Fruit fly (Drosophila melanogaster) whole organism, embryonic: Measurements from ENCODE around the gene SLC5A11.
A peak's percentile ranks its signal among the peaks of the same experiment; 100 is the strongest.

Source experiments
- Asciz ChIP-seq: fragments of 200-800 bp; sonication (Bioruptor generic); optimal IDR thresholded peaks from 2 replicates; lab custom pipeline; 2017; ENCODE audit warnings: missing biosample characterization, mild to moderate bottlenecking, missing genetic modification characterization, missing genetic modification reagents
- Atf-2 ChIP-seq: fragments of 200-800 bp; sonication (Bioruptor generic); optimal IDR thresholded peaks from 2 replicates; lab custom pipeline; 2016; ENCODE audit warnings: missing biosample characterization, missing genetic modification characterization
- Atf6 ChIP-seq: fragments of 200-800 bp; sonication (Bioruptor generic); IDR thresholded peaks from 2 replicates; pipeline ENCODE4 v1.3.6; 2022; ENCODE audit warnings: missing biosample characterization, missing genetic modification characterization
- Bdp1 ChIP-seq: fragments of 200-800 bp; sonication (Bioruptor generic); optimal IDR thresholded peaks from 3 replicates; lab custom pipeline; 2016; ENCODE audit warnings: missing biosample characterization, missing genetic modification characterization
- CG10147 ChIP-seq: fragments of 200-800 bp; sonication (Bioruptor generic); optimal IDR thresholded peaks from 2 replicates; lab custom pipeline; 2019; ENCODE audit warnings: missing biosample characterization, mild to moderate bottlenecking, missing genetic modification characterization, moderate library complexity
- CG10366 ChIP-seq: fragments of 200-800 bp; sonication (Bioruptor generic); IDR thresholded peaks from 2 replicates; pipeline ENCODE4 v1.3.6; 2022; ENCODE audit warnings: missing biosample characterization, missing genetic modification characterization
- CG10431 ChIP-seq: fragments of 200-800 bp; sonication (Bioruptor generic); optimal IDR thresholded peaks from 3 replicates; lab custom pipeline; 2018; ENCODE audit warnings: missing biosample characterization, mild to moderate bottlenecking, missing genetic modification characterization
- CG12155 ChIP-seq: fragments of 200-800 bp; sonication (Bioruptor generic); optimal IDR thresholded peaks from 3 replicates; lab custom pipeline; 2016; ENCODE audit warnings: missing biosample characterization, missing genetic modification characterization
- CG13287 ChIP-seq: fragments of 200-800 bp; sonication (Bioruptor generic); IDR thresholded peaks from 2 replicates; pipeline ENCODE4 v1.3.6; 2022; ENCODE audit warnings: missing biosample characterization, missing genetic modification characterization; ENCODE audit not compliant: partially characterized antibody
- CG16815 ChIP-seq: fragments of 200-800 bp; sonication (Bioruptor generic); optimal IDR thresholded peaks from 3 replicates; lab custom pipeline; 2017; ENCODE audit warnings: missing biosample characterization, mild to moderate bottlenecking, missing genetic modification characterization
- CG18262 ChIP-seq: fragments of 200-800 bp; optimal IDR thresholded peaks from 3 replicates; lab custom pipeline; 2019; ENCODE audit warnings: missing biosample characterization, mild to moderate bottlenecking, missing genetic modification characterization, moderate library complexity
- CG18476 ChIP-seq: fragments of 200-800 bp; sonication (Bioruptor generic); optimal IDR thresholded peaks from 2 replicates; lab custom pipeline; 2016; ENCODE audit warnings: missing biosample characterization, mild to moderate bottlenecking, missing genetic modification characterization
- CG2116 ChIP-seq: fragments of 200-800 bp; sonication (Bioruptor generic); optimal IDR thresholded peaks from 3 replicates; lab custom pipeline; 2018; ENCODE audit warnings: missing biosample characterization, mild to moderate bottlenecking, missing genetic modification characterization
- CG31365 ChIP-seq: fragments of 200-800 bp; sonication (Bioruptor generic); optimal IDR thresholded peaks from 2 replicates; lab custom pipeline; 2018; ENCODE audit warnings: missing biosample characterization, mild to moderate bottlenecking, missing genetic modification characterization
- CG32767 ChIP-seq: fragments of 200-800 bp; sonication (Bioruptor generic); IDR thresholded peaks from 2 replicates; pipeline ENCODE4 v1.3.6; 2022; ENCODE audit warnings: missing biosample characterization, missing genetic modification characterization
- CG4282 ChIP-seq: fragments of 200-800 bp; sonication (Bioruptor generic); optimal IDR thresholded peaks from 2 replicates; lab custom pipeline; 2016; ENCODE audit warnings: missing biosample characterization, missing genetic modification characterization
- CG4360 ChIP-seq: fragments of 200-800 bp; sonication (Bioruptor generic); IDR thresholded peaks from 2 replicates; pipeline ENCODE4 v1.3.6; 2022; ENCODE audit warnings: missing biosample characterization, missing genetic modification characterization
- CG4617 ChIP-seq: fragments of 200-800 bp; sonication (Bioruptor generic); optimal IDR thresholded peaks from 3 replicates; lab custom pipeline; 2016; ENCODE audit warnings: missing biosample characterization, missing genetic modification characterization, borderline replicate concordance
- CG5953 ChIP-seq: fragments of 200-800 bp; sonication (Bioruptor generic); IDR thresholded peaks from 2 replicates; pipeline ENCODE4 v1.3.6; 2022; ENCODE audit warnings: missing biosample characterization, missing genetic modification characterization
- CG7372 ChIP-seq: fragments of 200-800 bp; sonication (Bioruptor generic); IDR thresholded peaks from 2 replicates; pipeline ENCODE4 v1.3.6; 2022; ENCODE audit warnings: missing biosample characterization, missing genetic modification characterization
- CG8944 ChIP-seq: fragments of 200-800 bp; sonication (Bioruptor generic); optimal IDR thresholded peaks from 3 replicates; lab custom pipeline; 2016; ENCODE audit warnings: missing biosample characterization, missing genetic modification characterization
- CG9215 ChIP-seq: fragments of 200-800 bp; sonication (Bioruptor generic); IDR thresholded peaks from 2 replicates; pipeline ENCODE4 v1.3.6; 2022; ENCODE audit warnings: missing biosample characterization, missing genetic modification characterization
- D19A ChIP-seq: fragments of 200-800 bp; optimal IDR thresholded peaks from 3 replicates; lab custom pipeline; 2019; ENCODE audit warnings: missing biosample characterization, mild to moderate bottlenecking, missing genetic modification characterization, moderate library complexity
- Dbx ChIP-seq: fragments of 200-800 bp; sonication (Bioruptor generic); IDR thresholded peaks from 3 replicates; pipeline ENCODE4 v1.3.6; 2022; ENCODE audit warnings: missing biosample characterization, missing genetic modification characterization
- Dp ChIP-seq: fragments of 200-800 bp; sonication (Bioruptor generic); optimal IDR thresholded peaks from 2 replicates; lab custom pipeline; 2018; ENCODE audit warnings: missing biosample characterization, mild to moderate bottlenecking, missing genetic modification characterization, moderate library complexity
- Dref ChIP-seq: fragments of 200-800 bp; sonication (Bioruptor generic); IDR thresholded peaks from 2 replicates; pipeline ENCODE4 v1.3.6; 2022; ENCODE audit warnings: missing biosample characterization, missing genetic modification characterization
- Gsc ChIP-seq: fragments of 200-800 bp; sonication (Bioruptor generic); IDR thresholded peaks from 2 replicates; pipeline ENCODE4 v1.3.6; 2022; ENCODE audit warnings: missing biosample characterization, missing genetic modification characterization
- Hr3 ChIP-seq: fragments of 200-800 bp; sonication (Bioruptor generic); optimal IDR thresholded peaks from 3 replicates; lab custom pipeline; 2016; ENCODE audit warnings: missing biosample characterization, missing genetic modification characterization
- MESR4 ChIP-seq: fragments of 200-800 bp; sonication (Bioruptor generic); optimal IDR thresholded peaks from 2 replicates; lab custom pipeline; 2018; ENCODE audit warnings: missing biosample characterization, mild to moderate bottlenecking, missing genetic modification characterization, moderate library complexity
- Optix ChIP-seq: fragments of 200-800 bp; sonication (Bioruptor generic); IDR thresholded peaks from 3 replicates; pipeline ENCODE4 v1.3.6; 2022; ENCODE audit warnings: missing biosample characterization, missing genetic modification characterization
- PHDP ChIP-seq: fragments of 200-800 bp; sonication (Bioruptor generic); optimal IDR thresholded peaks from 3 replicates; lab custom pipeline; 2018; ENCODE audit warnings: missing biosample characterization, mild to moderate bottlenecking, missing genetic modification characterization, moderate library complexity
- Scr ChIP-seq: fragments of 200-800 bp; sonication (Bioruptor generic); IDR thresholded peaks from 2 replicates; pipeline ENCODE4 v1.3.6; 2022; ENCODE audit warnings: missing biosample characterization, missing genetic modification characterization; ENCODE audit not compliant: partially characterized antibody
- ara ChIP-seq: fragments of 200-800 bp; sonication (Bioruptor generic); IDR thresholded peaks from 2 replicates; pipeline ENCODE4 v1.3.6; 2022; ENCODE audit warnings: missing biosample characterization, missing genetic modification characterization
- ato ChIP-seq: fragments of 200-800 bp; sonication (Bioruptor generic); IDR thresholded peaks from 2 replicates; pipeline ENCODE4 v1.3.6; 2022; ENCODE audit warnings: missing biosample characterization, missing genetic modification characterization; ENCODE audit not compliant: partially characterized antibody
- bbx ChIP-seq: fragments of 200-800 bp; sonication (Bioruptor generic); IDR thresholded peaks from 2 replicates; pipeline ENCODE4 v1.3.6; 2022; ENCODE audit warnings: missing biosample characterization, missing genetic modification characterization; ENCODE audit not compliant: partially characterized antibody
- bigmax ChIP-seq: fragments of 200-800 bp; sonication (Bioruptor generic); optimal IDR thresholded peaks from 2 replicates; lab custom pipeline; 2018; ENCODE audit warnings: missing biosample characterization, mild to moderate bottlenecking, missing genetic modification characterization
- en ChIP-seq: fragments of 200-800 bp; sonication (Bioruptor generic); optimal IDR thresholded peaks from 2 replicates; lab custom pipeline; 2016; ENCODE audit warnings: missing biosample characterization, missing genetic modification characterization
- exex ChIP-seq: fragments of 200-800 bp; sonication (Bioruptor generic); optimal IDR thresholded peaks from 4 replicates; lab custom pipeline; 2018; ENCODE audit warnings: missing biosample characterization, mild to moderate bottlenecking, missing genetic modification characterization, moderate library complexity
- grau ChIP-seq: fragments of 200-800 bp; optimal IDR thresholded peaks from 3 replicates; lab custom pipeline; 2019; ENCODE audit warnings: missing biosample characterization, mild to moderate bottlenecking, missing genetic modification characterization, moderate library complexity
- hbn ChIP-seq: fragments of 200-800 bp; sonication (Bioruptor generic); IDR thresholded peaks from 2 replicates; pipeline ENCODE4 v1.3.6; 2022; ENCODE audit warnings: missing biosample characterization, missing genetic modification characterization; ENCODE audit not compliant: partially characterized antibody
- her ChIP-seq: fragments of 200-800 bp; sonication (Bioruptor generic); optimal IDR thresholded peaks from 2 replicates; lab custom pipeline; 2016; ENCODE audit warnings: missing biosample characterization, missing genetic modification characterization
- nau ChIP-seq: fragments of 200-800 bp; sonication (Bioruptor generic); optimal IDR thresholded peaks from 3 replicates; lab custom pipeline; 2017; ENCODE audit warnings: missing biosample characterization, mild to moderate bottlenecking, missing genetic modification characterization, missing genetic modification reagents
- onecut ChIP-seq: fragments of 200-800 bp; sonication (Bioruptor generic); IDR thresholded peaks from 2 replicates; pipeline ENCODE4 v1.3.6; 2022; ENCODE audit warnings: missing biosample characterization, missing genetic modification characterization
- phol ChIP-seq: fragments of 200-800 bp; sonication (Bioruptor generic); optimal IDR thresholded peaks from 3 replicates; lab custom pipeline; 2018; ENCODE audit warnings: missing biosample characterization, mild to moderate bottlenecking, missing genetic modification characterization, moderate library complexity
- pum ChIP-seq: fragments of 200-800 bp; sonication (Bioruptor generic); optimal IDR thresholded peaks from 2 replicates; lab custom pipeline; 2016; ENCODE audit warnings: missing biosample characterization, missing genetic modification characterization
- pzg ChIP-seq: fragments of 200-800 bp; sonication (Bioruptor generic); optimal IDR thresholded peaks from 3 replicates; lab custom pipeline; 2018; ENCODE audit warnings: missing biosample characterization, mild to moderate bottlenecking, missing genetic modification characterization, moderate library complexity
- schlank ChIP-seq: fragments of 200-800 bp; sonication (Bioruptor generic); optimal IDR thresholded peaks from 2 replicates; lab custom pipeline; 2018; ENCODE audit warnings: missing biosample characterization, mild to moderate bottlenecking, missing genetic modification characterization
- sisA ChIP-seq: fragments of 200-800 bp; sonication (Bioruptor generic); IDR thresholded peaks from 2 replicates; pipeline ENCODE4 v1.3.6; 2022; ENCODE audit warnings: missing biosample characterization, missing genetic modification characterization
- ssp ChIP-seq: fragments of 200-800 bp; sonication (Bioruptor generic); IDR thresholded peaks from 2 replicates; pipeline ENCODE4 v1.3.6; 2022; ENCODE audit warnings: missing biosample characterization, missing genetic modification characterization
- tna ChIP-seq: fragments of 200-800 bp; sonication (Bioruptor generic); IDR thresholded peaks from 2 replicates; pipeline ENCODE4 v1.3.6; 2022; ENCODE audit warnings: missing biosample characterization, missing genetic modification characterization; ENCODE audit not compliant: partially characterized antibody
- zen2 ChIP-seq: fragments of 200-800 bp; sonication (Bioruptor generic); IDR thresholded peaks from 3 replicates; pipeline ENCODE4 v1.3.6; 2022; ENCODE audit warnings: missing biosample characterization, missing genetic modification characterization; ENCODE audit not compliant: partially characterized antibody

Gene SLC5A11

dm6 chr2L:8220393-8220934, 15.5 kb upstream of the SLC5A11 start, which contains the start of gene Snx6 (continued):
- TF ChIP-seq Hr3 (GFP tag; lab: Kevin White, UChicago) (no peak), ato (GFP tag; lab: Robert Waterston, UW) (0 out of 2 replicates have a peak, but pooled peaks have one; percentile 37), nau (GFP tag; lab: Kevin White, UChicago) (no peak), CG18262 (tag; lab: Kevin White, UChicago) (no peak), Optix (GFP tag; lab: Robert Waterston, UW) (no peak), Atf-2 (no peak), pzg (GFP tag; lab: Kevin White, UChicago) (peak; percentile 38), Dp (peak; percentile 90), pum (GFP tag; lab: Kevin White, UChicago) (no peak), CG10431 (GFP tag; lab: Kevin White, UChicago) (no peak), Dbx (GFP tag; lab: Robert Waterston, UW) (no peak), CG5953 (no peak), ara (GFP tag; lab: Robert Waterston, UW) (no peak), zen2 (GFP tag; lab: Robert Waterston, UW) (peak; percentile 59), tna (GFP tag; lab: Robert Waterston, UW) (0 out of 2 replicates have a peak, but pooled peaks have one; percentile 39), CG31365 (no peak), CG8944 (GFP tag; lab: Kevin White, UChicago) (no peak), PHDP (tag; lab: Kevin White, UChicago) (no peak), Scr (peak; percentile 68), Bdp1 (GFP tag; lab: Kevin White, UChicago) (no peak), onecut (GFP tag; lab: Robert Waterston, UW) (no peak), Atf6 (GFP tag; lab: Robert Waterston, UW) (no peak), phol (tag; lab: Kevin White, UChicago) (peak; percentile 46), bigmax (GFP tag; lab: Kevin White, UChicago) (no peak), MESR4 (GFP tag; lab: Kevin White, UChicago) (peak; percentile 50), exex (tag; lab: Kevin White, UChicago) (peak; percentile 80), Dref (GFP tag; lab: Robert Waterston, UW) (peak; percentile 86), CG10147 (GFP tag; lab: Kevin White, UChicago) (no peak), CG4282 (no peak), CG4617 (GFP tag; lab: Kevin White, UChicago) (peak; percentile 25), CG13287 (GFP tag; lab: Robert Waterston, UW) (peak; percentile 86), Gsc (GFP tag; lab: Robert Waterston, UW) (no peak), CG16815 (GFP tag; lab: Kevin White, UChicago) (no peak), CG7372 (GFP tag; lab: Robert Waterston, UW) (no peak), D19A (no peak), CG18476 (GFP tag; lab: Kevin White, UChicago) (no peak), CG9215 (GFP tag; lab: Robert Waterston, UW) (no peak), en (GFP tag; lab: Kevin White, UChicago) (no peak), Asciz (GFP tag; lab: Kevin White, UChicago) (no peak), bbx (GFP tag; lab: Robert Waterston, UW) (peak; percentile 70), ssp (GFP tag; lab: Robert Waterston, UW) (no peak), CG2116 (peak; percentile 44), grau (tag; lab: Kevin White, UChicago) (no peak), schlank (tag; lab: Kevin White, UChicago) (no peak), CG32767 (no peak), sisA (GFP tag; lab: Robert Waterston, UW) (no peak), CG12155 (GFP tag; lab: Kevin White, UChicago) (no peak), hbn (GFP tag; lab: Robert Waterston, UW) (peak; percentile 62), CG4360 (GFP tag; lab: Robert Waterston, UW) (no peak), CG10366 (GFP tag; lab: Robert Waterston, UW) (no peak), her (no peak)
